Worm (Caenorhabditis elegans) whole organism, early embryonic: ENCODE data around the gene sftb-2.

Source experiments
- B0310.2 ChIP-seq: sonication (generic microtip); optimal IDR thresholded peaks from 2 replicates; lab custom pipeline; 2016; ENCODE audit warnings: mild to moderate bottlenecking, missing genetic modification characterization, missing compliant biosample characterization
- F13C5.2 ChIP-seq: sonication (generic microtip); optimal IDR thresholded peaks from 2 replicates; lab custom pipeline; 2017; ENCODE audit warnings: mild to moderate bottlenecking, missing genetic modification characterization, inconsistent platforms, missing compliant biosample characterization
- aly-1 ChIP-seq: sonication (generic microtip); optimal IDR thresholded peaks from 2 replicates; lab custom pipeline; 2016; ENCODE audit warnings: missing genetic modification characterization, missing compliant biosample characterization
- ama-1 ChIP-seq: fragments of 150-350 bp; optimal IDR thresholded peaks from 2 replicates; lab custom pipeline; 2014
- ceh-13 ChIP-seq: fragments of 200-800 bp; sonication (Bioruptor generic); optimal IDR thresholded peaks from 2 replicates; lab custom pipeline; 2018; ENCODE audit warnings: mild to moderate bottlenecking, missing genetic modification characterization, missing compliant biosample characterization
- ceh-36 ChIP-seq: sonication (generic microtip); optimal IDR thresholded peaks from 2 replicates; lab custom pipeline; 2016; ENCODE audit warnings: missing genetic modification characterization, inconsistent platforms, missing compliant biosample characterization
- ets-7 ChIP-seq: sonication (generic microtip); optimal IDR thresholded peaks from 2 replicates; lab custom pipeline; 2016; ENCODE audit warnings: missing genotype, missing genetic modification characterization, missing compliant biosample characterization
- flt-1 ChIP-seq: fragments of 200-800 bp; sonication (Bioruptor generic); IDR thresholded peaks from 2 replicates; pipeline ENCODE4 v1.3.6; 2022; ENCODE audit warnings: missing genetic modification characterization, missing compliant biosample characterization
- hmbx-1 ChIP-seq: sonication (generic microtip); optimal IDR thresholded peaks from 2 replicates; lab custom pipeline; 2016; ENCODE audit warnings: mild to moderate bottlenecking, missing genetic modification characterization, missing compliant biosample characterization
- hmg-4 ChIP-seq: fragments of 200-800 bp; sonication (Bioruptor generic); optimal IDR thresholded peaks from 2 replicates; lab custom pipeline; 2018; ENCODE audit warnings: mild to moderate bottlenecking, missing genetic modification characterization, missing compliant biosample characterization
- hnd-1 ChIP-seq: sonication (generic microtip); optimal IDR thresholded peaks from 2 replicates; lab custom pipeline; 2016; ENCODE audit warnings: missing genetic modification characterization, missing compliant biosample characterization
- pes-1 ChIP-seq: fragments of 200-800 bp; sonication (Bioruptor generic); IDR thresholded peaks from 2 replicates; pipeline ENCODE4 v1.3.6; 2022; ENCODE audit warnings: missing genetic modification reagents, missing genetic modification characterization, missing compliant biosample characterization
- scrt-1 ChIP-seq: fragments of 200-800 bp; sonication (Bioruptor generic); IDR thresholded peaks from 2 replicates; pipeline ENCODE4 v1.3.6; 2022; ENCODE audit warnings: missing genetic modification characterization, missing compliant biosample characterization
- sea-1 ChIP-seq: fragments of 200-800 bp; sonication (Bioruptor generic); conservative IDR thresholded peaks from 2 replicates; pipeline ENCODE4 v1.3.6; 2022; ENCODE audit warnings: missing genetic modification characterization, missing compliant biosample characterization
- tbx-11 ChIP-seq: fragments of 200-800 bp; sonication (Bioruptor generic); IDR thresholded peaks from 2 replicates; pipeline ENCODE4 v1.3.6; 2022; ENCODE audit warnings: missing genetic modification characterization, missing compliant biosample characterization
- tbx-37 ChIP-seq: fragments of 200-800 bp; sonication (Bioruptor generic); conservative IDR thresholded peaks from 2 replicates; pipeline ENCODE4 v1.3.6; 2022; ENCODE audit warnings: missing genetic modification reagents, missing genetic modification characterization, missing compliant biosample characterization
- tra-4 ChIP-seq: sonication (generic microtip); optimal IDR thresholded peaks from 2 replicates; lab custom pipeline; 2017; ENCODE audit warnings: missing genetic modification characterization, missing compliant biosample characterization

The sftb-2 gene

DNA sequence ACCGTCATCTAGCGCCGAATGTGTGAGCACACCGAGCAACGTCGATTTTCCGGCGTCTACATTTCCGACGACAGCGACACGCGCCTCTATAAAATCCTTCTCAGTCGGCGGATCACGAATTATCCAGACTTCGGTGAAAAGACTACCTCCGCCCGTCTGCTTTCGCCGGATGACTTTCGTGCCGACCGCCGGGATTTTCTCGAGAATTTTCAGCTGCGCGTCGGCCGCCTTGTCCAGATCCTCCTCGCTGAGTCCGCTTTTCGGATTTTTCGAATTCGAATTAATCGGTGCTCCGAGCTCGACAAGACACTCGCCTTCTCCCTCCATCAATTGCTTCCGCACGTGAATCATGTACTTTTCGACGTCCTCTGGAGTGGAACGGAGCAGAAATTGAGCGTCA lies 5.8 kb upstream of the sftb-2 start:
- TF ChIP-seq ceh-36 (tag; lab: Kevin White, UChicago) (no peak), ets-7 (tag; lab: Kevin White, UChicago) (no peak)

DNA sequence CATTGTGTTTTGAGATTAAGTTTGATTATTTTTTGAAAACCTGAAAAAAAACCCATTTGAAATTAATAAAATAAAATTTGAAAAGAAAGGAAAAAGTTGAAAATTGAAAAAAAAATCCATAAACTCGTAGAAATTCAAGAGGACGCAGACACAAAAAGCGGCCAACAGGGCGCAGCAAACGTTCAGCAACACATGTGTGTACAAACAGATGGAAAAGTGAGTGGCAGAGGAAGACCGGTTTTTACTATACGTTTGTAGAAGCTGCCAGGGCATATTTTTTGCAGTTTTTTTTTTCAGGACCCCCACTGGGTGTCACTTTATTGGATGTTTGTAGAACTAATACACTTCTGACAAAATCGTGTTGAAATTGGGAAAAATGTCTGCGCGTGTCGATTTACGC lies 5.3 kb upstream of the sftb-2 start, which contains the start of gene cgp-1:
TSS of gene cgp-1 (minus strand) at position 40 of the 400 bp plus-strand sequence.
- TF ChIP-seq ets-7 (tag; lab: Kevin White, UChicago) (no peak), scrt-1 (GFP tag; lab: Robert Waterston, UW) (no peak), B0310.2 (tag; lab: Kevin White, UChicago) (no peak), ceh-13 (GFP tag; lab: Kevin White, UChicago) (no peak), tbx-37 (GFP tag; lab: Robert Waterston, UW) (no peak), hmg-4 (GFP tag; lab: Kevin White, UChicago) (no peak), aly-1 (tag; lab: Kevin White, UChicago) (no peak)

DNA sequence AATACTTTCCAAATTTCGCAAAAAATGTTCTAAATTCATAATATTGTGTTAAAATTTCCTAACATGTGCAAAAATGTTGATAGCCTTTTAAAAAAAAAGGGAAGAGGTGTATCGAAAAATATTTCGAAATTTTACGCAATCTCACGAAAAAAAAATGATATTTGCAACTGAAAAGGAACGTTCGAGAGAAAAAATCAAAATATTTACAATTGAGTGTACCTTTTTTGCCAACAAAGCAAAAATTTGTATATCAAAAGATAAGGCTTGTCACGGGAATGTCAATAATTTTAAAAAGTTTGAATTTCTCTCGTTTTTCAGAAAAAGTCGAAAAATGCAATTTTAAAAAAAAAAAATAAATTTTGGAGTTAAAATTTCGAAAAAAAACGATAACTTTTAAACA lies 4.5 kb upstream of the sftb-2 start:
- no peak for TF ChIP-seq tbx-11 (GFP tag; lab: Robert Waterston, UW)
- TF ChIP-seq scrt-1 (GFP tag; lab: Robert Waterston, UW) = no peak
- no peak for TF ChIP-seq flt-1 (GFP tag; lab: Robert Waterston, UW)
- no peak for TF ChIP-seq B0310.2 (tag; lab: Kevin White, UChicago)
- TF ChIP-seq hmg-4 (GFP tag; lab: Kevin White, UChicago) = no peak
- TF ChIP-seq hnd-1 (tag; lab: Kevin White, UChicago) = no peak
- TF ChIP-seq hmbx-1 (tag; lab: Kevin White, UChicago) = no peak
- TF ChIP-seq pes-1 (GFP tag; lab: Robert Waterston, UW) = no peak
- TF ChIP-seq ama-1 = no peak
- TF ChIP-seq ceh-36 (tag; lab: Kevin White, UChicago) = no peak
- no peak for TF ChIP-seq ets-7 (tag; lab: Kevin White, UChicago)
- no peak for TF ChIP-seq aly-1 (tag; lab: Kevin White, UChicago)
- no peak for TF ChIP-seq tbx-37 (GFP tag; lab: Robert Waterston, UW)
- TF ChIP-seq sea-1 (GFP tag; lab: Robert Waterston, UW) = no peak
- no peak for TF ChIP-seq ceh-13 (GFP tag; lab: Kevin White, UChicago)
- TF ChIP-seq tra-4 (tag; lab: Kevin White, UChicago) = no peak
- no peak for TF ChIP-seq F13C5.2

DNA sequence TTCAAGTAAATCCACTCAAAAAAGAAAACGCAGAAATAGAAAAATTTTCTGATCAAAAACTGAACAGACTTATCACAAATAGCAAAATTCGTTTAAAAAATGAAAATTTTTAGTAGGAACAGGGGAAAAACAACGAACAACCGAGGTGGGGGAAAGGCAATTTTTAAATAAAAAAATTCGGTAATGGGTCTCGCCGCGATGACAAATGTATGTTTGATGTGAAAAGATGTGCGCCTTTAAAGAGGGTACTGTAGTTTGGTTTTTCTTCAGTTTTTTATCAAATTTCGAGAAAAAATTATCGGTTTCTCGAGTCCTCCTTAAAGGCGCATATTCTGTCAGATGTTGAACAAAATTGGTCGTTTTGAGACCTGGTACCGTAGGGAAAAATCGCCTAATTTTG lies 4.1 kb upstream of the sftb-2 start:
- TF ChIP-seq ets-7 (tag; lab: Kevin White, UChicago) (no peak), B0310.2 (tag; lab: Kevin White, UChicago) (no peak), hnd-1 (tag; lab: Kevin White, UChicago) (no peak), pes-1 (GFP tag; lab: Robert Waterston, UW) (no peak), tbx-11 (GFP tag; lab: Robert Waterston, UW) (no peak)

DNA sequence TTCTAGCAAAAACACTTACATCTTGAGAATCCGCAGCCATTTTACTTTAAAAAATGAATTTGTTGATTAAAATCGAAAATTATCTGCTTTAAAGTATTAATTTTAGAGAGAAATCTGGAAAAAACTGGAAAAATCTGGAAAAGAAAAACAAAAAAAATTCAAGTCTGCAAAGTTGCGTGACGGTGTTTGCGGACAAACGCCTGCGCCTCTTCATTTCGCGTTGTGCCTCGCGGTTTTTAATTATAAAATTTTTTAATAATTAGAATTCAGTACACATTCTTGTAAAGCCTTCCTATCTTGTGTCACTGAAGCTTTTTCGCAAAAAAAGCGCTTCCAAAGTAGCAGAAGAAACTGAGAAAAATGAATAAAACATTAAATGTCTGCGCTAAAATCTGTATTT lies 1.4 kb upstream of the sftb-2 start, which contains the start of gene W03F9.1:
TSS of gene W03F9.1 (minus strand) at position 109 of the 400 bp plus-strand sequence.
- TF ChIP-seq hmbx-1 (tag; lab: Kevin White, UChicago) (peak; percentile 28), pes-1 (GFP tag; lab: Robert Waterston, UW) (0 out of 2 replicates have a peak, but pooled peaks have one; percentile 14), F13C5.2 (peak; percentile 29), sea-1 (GFP tag; lab: Robert Waterston, UW) (no peak)

DNA sequence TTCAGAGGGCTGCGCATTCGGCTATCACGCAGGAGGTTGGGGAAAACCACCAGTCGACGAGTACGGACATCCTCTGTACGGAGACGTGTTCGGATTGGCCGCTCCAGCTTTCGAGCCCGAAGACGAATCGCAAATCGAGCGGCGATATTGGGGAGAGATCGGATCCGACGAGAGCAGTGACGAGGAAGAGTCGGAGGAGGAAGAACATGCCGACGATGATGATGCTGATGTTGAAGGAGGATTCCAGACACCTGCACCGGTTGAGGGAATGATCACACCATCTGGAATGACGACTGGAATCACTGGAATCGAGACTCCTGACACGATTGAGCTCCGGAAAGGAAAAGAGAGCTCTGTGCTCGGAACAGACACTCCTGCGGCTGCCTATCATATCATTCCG lies 2.1 kb downstream of the sftb-2 start:
- TF ChIP-seq pes-1 (GFP tag; lab: Robert Waterston, UW) (no peak), hmg-4 (GFP tag; lab: Kevin White, UChicago) (no peak)

DNA sequence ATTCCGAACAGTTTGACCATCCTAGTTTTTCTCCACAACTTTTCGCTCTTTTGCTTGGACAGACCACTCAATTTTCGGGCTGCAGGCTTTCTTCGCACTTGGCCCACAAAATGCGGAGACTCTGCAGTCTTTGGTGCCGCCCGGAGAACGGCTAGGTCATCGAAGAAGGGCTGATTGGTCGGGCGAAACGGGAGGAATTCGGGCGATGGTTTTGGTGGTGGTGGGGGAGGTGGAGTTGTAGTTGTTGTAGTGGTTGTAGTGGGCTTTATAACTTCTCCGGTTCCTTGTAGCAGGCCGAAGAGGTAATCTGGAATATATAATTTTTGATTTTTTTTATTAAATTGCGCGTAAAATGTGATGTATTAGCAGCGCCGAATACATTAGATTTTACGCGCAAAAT lies 9.6 kb downstream of the sftb-2 start:
- TF ChIP-seq B0310.2 (tag; lab: Kevin White, UChicago) (no peak), hmbx-1 (tag; lab: Kevin White, UChicago) (no peak), F13C5.2 (no peak), tbx-11 (GFP tag; lab: Robert Waterston, UW) (no peak), ceh-13 (GFP tag; lab: Kevin White, UChicago) (no peak), pes-1 (GFP tag; lab: Robert Waterston, UW) (no peak), tbx-37 (GFP tag; lab: Robert Waterston, UW) (no peak), ceh-36 (tag; lab: Kevin White, UChicago) (no peak), scrt-1 (GFP tag; lab: Robert Waterston, UW) (no peak), sea-1 (GFP tag; lab: Robert Waterston, UW) (no peak), hmg-4 (GFP tag; lab: Kevin White, UChicago) (no peak), ets-7 (tag; lab: Kevin White, UChicago) (no peak), ama-1 (no peak), hnd-1 (tag; lab: Kevin White, UChicago) (no peak), aly-1 (tag; lab: Kevin White, UChicago) (no peak)

DNA sequence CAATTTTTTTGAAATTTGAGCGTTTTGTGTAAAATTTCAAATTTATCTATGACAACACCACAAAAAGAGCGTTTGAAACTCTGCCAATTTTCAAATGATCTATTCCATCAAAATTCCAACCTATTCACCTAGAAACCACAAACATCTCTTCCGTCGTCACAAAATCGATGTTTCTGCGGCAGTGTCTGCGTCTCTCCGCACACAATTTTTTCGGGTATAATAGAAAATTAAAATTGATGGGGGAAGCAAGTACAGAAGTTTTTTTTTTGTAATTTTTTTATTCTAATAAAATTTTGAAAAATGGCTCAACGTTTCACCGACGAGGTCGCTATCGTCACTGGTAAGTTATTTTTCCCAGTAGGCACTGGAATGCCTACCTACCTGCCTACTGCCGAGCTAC lies 10.6 kb downstream of the sftb-2 start, which contains the start of gene W03F9.9:
TSS of gene W03F9.9 (plus strand) at position 301 of the 400 bp plus-strand sequence.
- TF ChIP-seq sea-1 (GFP tag; lab: Robert Waterston, UW) (no peak), B0310.2 (tag; lab: Kevin White, UChicago) (no peak), tra-4 (tag; lab: Kevin White, UChicago) (no peak)
